Fruit fly (Drosophila melanogaster) whole organism, wandering third instar larva: Measurements from ENCODE around the gene rec.

Experiments used
- Abd-B ChIP-seq: fragments of >200 bp; optimal IDR thresholded peaks from 2 replicates; lab custom pipeline; 2017; ENCODE audit warnings: missing biosample characterization, missing genetic modification characterization
- Dfd ChIP-seq: fragments of >200 bp; optimal IDR thresholded peaks from 2 replicates; lab custom pipeline; 2017; ENCODE audit warnings: missing biosample characterization, missing genetic modification characterization
- Hnf4 ChIP-seq: fragments of 200-800 bp; sonication (Bioruptor generic); optimal IDR thresholded peaks from 2 replicates; lab custom pipeline; 2016; ENCODE audit warnings: missing biosample characterization, mild to moderate bottlenecking, missing genetic modification characterization
- Hr78 ChIP-seq: fragments of >200 bp; optimal IDR thresholded peaks from 2 replicates; lab custom pipeline; 2017; ENCODE audit warnings: missing biosample characterization, missing genetic modification characterization
- Hr83 ChIP-seq: fragments of 200-300 bp; sonication (Bioruptor generic); optimal IDR thresholded peaks from 2 replicates; lab custom pipeline; 2016; ENCODE audit warnings: missing biosample characterization, mild to moderate bottlenecking, missing genetic modification characterization, moderate library complexity; ENCODE audit not compliant: poor library complexity, severe bottlenecking
- Myc ChIP-seq: fragments of >200 bp; optimal IDR thresholded peaks from 2 replicates; lab custom pipeline; 2017
- Vsx2 ChIP-seq: fragments of 200-300, 225-300 bp; sonication (Bioruptor generic); optimal IDR thresholded peaks from 2 replicates; lab custom pipeline; 2018; ENCODE audit warnings: missing biosample characterization, missing genetic modification characterization; ENCODE audit not compliant: partially characterized antibody
- h ChIP-seq: fragments of 200-800 bp; sonication (Bioruptor generic); optimal IDR thresholded peaks from 3 replicates; lab custom pipeline; 2016; ENCODE audit warnings: missing biosample characterization, mild to moderate bottlenecking, missing genetic modification characterization
- jim ChIP-seq: fragments of 175-275, 200-325 bp; sonication (Bioruptor generic); optimal IDR thresholded peaks from 2 replicates; lab custom pipeline; 2016; ENCODE audit warnings: missing biosample characterization, mild to moderate bottlenecking, missing genetic modification characterization
- pan ChIP-seq: fragments of >200 bp; optimal IDR thresholded peaks from 2 replicates; lab custom pipeline; 2017
- psq ChIP-seq: fragments of 200-800 bp; sonication (Bioruptor generic); optimal IDR thresholded peaks from 3 replicates; lab custom pipeline; 2017; ENCODE audit warnings: missing biosample characterization, mild to moderate bottlenecking, missing genetic modification characterization, moderate library complexity
- rgr ChIP-seq: fragments of 200-800 bp; sonication (Bioruptor generic); optimal IDR thresholded peaks from 3 replicates; lab custom pipeline; 2016; ENCODE audit warnings: missing biosample characterization, mild to moderate bottlenecking, missing genetic modification characterization
- usp ChIP-seq: fragments of >200 bp; optimal IDR thresholded peaks from 2 replicates; lab custom pipeline; 2017; ENCODE audit warnings: missing biosample characterization, missing genetic modification characterization

- no peak for TF ChIP-seq Myc (lab: Kevin White, UChicago)
- TF ChIP-seq Hr83 (GFP tag; lab: Kevin White, UChicago) = no peak
- TF ChIP-seq usp = no peak
- no peak for TF ChIP-seq Vsx2 (GFP tag; lab: Kevin White, UChicago)
- TF ChIP-seq rgr (GFP tag; lab: Kevin White, UChicago) = no peak
- TF ChIP-seq Hr78 = no peak
- TF ChIP-seq psq (GFP tag; lab: Kevin White, UChicago) = no peak
- no peak for TF ChIP-seq Abd-B
- TF ChIP-seq Hnf4 (GFP tag; lab: Kevin White, UChicago) = no peak
- TF ChIP-seq Dfd (GFP tag; lab: Kevin White, UChicago) = no peak
- no peak for TF ChIP-seq pan (lab: Kevin White, UChicago)
- TF ChIP-seq h = no peak
- no peak for TF ChIP-seq jim (GFP tag; lab: Kevin White, UChicago)
Measured at dm6 chr3R:15784298-15784697, 48.1 kb downstream of the rec start.
